Fruit fly (Drosophila melanogaster) whole organism, embryonic: ENCODE data around the gene CG15717.
A peak's percentile ranks its signal among the peaks of the same experiment; 100 is the strongest.

Source experiments
- BEAF-32 ChIP-seq: fragments of 200-800 bp; sonication (Bioruptor generic); optimal IDR thresholded peaks from 3 replicates; lab custom pipeline; 2017; ENCODE audit warnings: missing biosample characterization, missing genetic modification characterization, mild to moderate bottlenecking, moderate library complexity, missing genetic modification reagents
- CG10366 ChIP-seq: fragments of 200-800 bp; sonication (Bioruptor generic); IDR thresholded peaks from 2 replicates; pipeline ENCODE4 v1.3.6; 2022; ENCODE audit warnings: missing biosample characterization, missing genetic modification characterization
- CG10543 ChIP-seq: fragments of 200-800 bp; sonication (Bioruptor generic); optimal IDR thresholded peaks from 3 replicates; lab custom pipeline; 2017; ENCODE audit warnings: missing biosample characterization, mild to moderate bottlenecking, missing genetic modification characterization, moderate library complexity
- CG11456 ChIP-seq: fragments of 200-800 bp; sonication (Bioruptor generic); IDR thresholded peaks from 3 replicates; pipeline ENCODE4 v1.3.6; 2022; ENCODE audit warnings: missing biosample characterization, missing genetic modification characterization
- CG12071 ChIP-seq: fragments of 200-800 bp; sonication (Bioruptor generic); optimal IDR thresholded peaks from 3 replicates; lab custom pipeline; 2018; ENCODE audit warnings: missing biosample characterization, mild to moderate bottlenecking, missing genetic modification characterization
- CG12769 ChIP-seq: fragments of 200-800 bp; sonication (Bioruptor generic); optimal IDR thresholded peaks from 2 replicates; lab custom pipeline; 2019; ENCODE audit warnings: missing biosample characterization, mild to moderate bottlenecking, missing genetic modification characterization, moderate library complexity
- CG14014 ChIP-seq: fragments of 200-800 bp; sonication (Bioruptor generic); IDR thresholded peaks from 2 replicates; pipeline ENCODE4 v1.3.6; 2022; ENCODE audit warnings: missing biosample characterization, missing genetic modification characterization
- CG15269 ChIP-seq: fragments of 200-800 bp; sonication (Bioruptor generic); optimal IDR thresholded peaks from 2 replicates; lab custom pipeline; 2018; ENCODE audit warnings: missing biosample characterization, mild to moderate bottlenecking, missing genetic modification characterization, moderate library complexity
- CG15514 ChIP-seq: fragments of 200-800 bp; sonication (Bioruptor generic); optimal IDR thresholded peaks from 3 replicates; lab custom pipeline; 2017; ENCODE audit warnings: missing biosample characterization, missing genetic modification characterization, mild to moderate bottlenecking, moderate library complexity, missing genetic modification reagents
- CG16813 ChIP-seq: fragments of 200-800 bp; sonication (Bioruptor generic); IDR thresholded peaks from 3 replicates; pipeline ENCODE4 v1.3.6; 2022; ENCODE audit warnings: missing biosample characterization, missing genetic modification characterization; ENCODE audit not compliant: partially characterized antibody
- CG17385 ChIP-seq: fragments of 200-800 bp; sonication (Bioruptor generic); optimal IDR thresholded peaks from 3 replicates; lab custom pipeline; 2018; ENCODE audit warnings: missing biosample characterization, mild to moderate bottlenecking, missing genetic modification characterization
- CG34376 ChIP-seq: fragments of 200-800 bp; sonication (Bioruptor generic); optimal IDR thresholded peaks from 2 replicates; lab custom pipeline; 2018; ENCODE audit warnings: missing biosample characterization, mild to moderate bottlenecking, missing genetic modification characterization
- CG4820 ChIP-seq: fragments of 200-800 bp; sonication (Bioruptor generic); optimal IDR thresholded peaks from 3 replicates; lab custom pipeline; 2016; ENCODE audit warnings: missing biosample characterization, missing genetic modification characterization
- CG7839 ChIP-seq: fragments of 200-800 bp; sonication (Bioruptor generic); optimal IDR thresholded peaks from 3 replicates; lab custom pipeline; 2018; ENCODE audit warnings: missing biosample characterization, mild to moderate bottlenecking, missing genetic modification characterization, moderate library complexity
- CG8924 ChIP-seq: fragments of 200-800 bp; optimal IDR thresholded peaks from 3 replicates; lab custom pipeline; 2019; ENCODE audit warnings: missing biosample characterization, mild to moderate bottlenecking, missing genetic modification characterization, moderate library complexity
- CG9437 ChIP-seq: fragments of 200-800 bp; sonication (Bioruptor generic); optimal IDR thresholded peaks from 2 replicates; lab custom pipeline; 2018; ENCODE audit warnings: missing biosample characterization, mild to moderate bottlenecking, missing genetic modification characterization
- Dip3 ChIP-seq: fragments of 200-800 bp; sonication (Bioruptor generic); optimal IDR thresholded peaks from 3 replicates; lab custom pipeline; 2016; ENCODE audit warnings: missing biosample characterization, missing genetic modification characterization
- Hr51 ChIP-seq, 2 experiments: fragments of 200-800 bp; sonication (Bioruptor generic); optimal IDR thresholded peaks; 2 replicates in 1 of 2; 3 replicates in 1 of 2; lab custom pipeline; 2016 to 2018; ENCODE audit warnings: missing biosample characterization in 2 of 2, missing genetic modification characterization in 2 of 2, mild to moderate bottlenecking in 1 of 2, moderate library complexity in 1 of 2
- Hr78 ChIP-seq, 2 experiments: fragments of 200-800 bp in 1 of 2; fragments of >200 bp in 1 of 2; sonication (Bioruptor generic) in 1 of 2; optimal IDR thresholded peaks; 2 replicates each; lab custom pipeline; 2017 to 2019; ENCODE audit warnings: missing biosample characterization in 2 of 2, missing genetic modification characterization in 2 of 2, mild to moderate bottlenecking in 1 of 2, moderate library complexity in 1 of 2
- Max ChIP-seq: fragments of 200-800 bp; sonication (Bioruptor generic); optimal IDR thresholded peaks from 2 replicates; lab custom pipeline; 2016; ENCODE audit warnings: missing biosample characterization, mild to moderate bottlenecking, missing genetic modification characterization
- NFAT ChIP-seq: fragments of 200-800 bp; sonication (Bioruptor generic); IDR thresholded peaks from 2 replicates; pipeline ENCODE4 v1.3.6; 2022; ENCODE audit warnings: missing biosample characterization, missing genetic modification characterization
- NfI ChIP-seq: fragments of 200-800 bp; sonication (Bioruptor generic); optimal IDR thresholded peaks from 3 replicates; lab custom pipeline; 2018; ENCODE audit warnings: missing biosample characterization, mild to moderate bottlenecking, missing genetic modification characterization, moderate library complexity
- Rx ChIP-seq: fragments of 200-800 bp; sonication (Bioruptor generic); IDR thresholded peaks from 2 replicates; pipeline ENCODE4 v1.3.6; 2022; ENCODE audit warnings: missing biosample characterization, missing genetic modification characterization
- Six4 ChIP-seq: fragments of 200-800 bp; sonication (Bioruptor generic); optimal IDR thresholded peaks from 2 replicates; lab custom pipeline; 2016; ENCODE audit warnings: missing biosample characterization, missing genetic modification characterization
- amos ChIP-seq: fragments of 200-800 bp; sonication (Bioruptor generic); IDR thresholded peaks from 2 replicates; pipeline ENCODE4 v1.3.6; 2022; ENCODE audit warnings: missing biosample characterization, missing genetic modification characterization; ENCODE audit not compliant: partially characterized antibody
- ato ChIP-seq: fragments of 200-800 bp; sonication (Bioruptor generic); IDR thresholded peaks from 2 replicates; pipeline ENCODE4 v1.3.6; 2022; ENCODE audit warnings: missing biosample characterization, missing genetic modification characterization; ENCODE audit not compliant: partially characterized antibody
- bab2 ChIP-seq: fragments of 200-800 bp; sonication (Bioruptor generic); optimal IDR thresholded peaks from 2 replicates; lab custom pipeline; 2016; ENCODE audit warnings: missing biosample characterization, missing genetic modification characterization
- bcd ChIP-seq: fragments of 200-800 bp; sonication (Bioruptor generic); optimal IDR thresholded peaks from 2 replicates; lab custom pipeline; 2017; ENCODE audit warnings: missing biosample characterization, mild to moderate bottlenecking, missing genetic modification characterization
- dpn ChIP-seq, 2 experiments: fragments of 200-800 bp; sonication (Bioruptor generic); optimal IDR thresholded peaks; 3 replicates each; lab custom pipeline; 2016; ENCODE audit warnings: missing biosample characterization in 2 of 2, missing genetic modification characterization in 2 of 2
- ems ChIP-seq: fragments of 200-800 bp; sonication (Bioruptor generic); optimal IDR thresholded peaks from 3 replicates; lab custom pipeline; 2016; ENCODE audit warnings: missing biosample characterization, missing genetic modification characterization
- fd3F ChIP-seq: fragments of 200-800 bp; sonication (Bioruptor generic); optimal IDR thresholded peaks from 2 replicates; lab custom pipeline; 2018; ENCODE audit warnings: missing biosample characterization, mild to moderate bottlenecking, missing genetic modification characterization, moderate library complexity
- fu2 ChIP-seq: fragments of 200-800 bp; sonication (Bioruptor generic); optimal IDR thresholded peaks from 2 replicates; lab custom pipeline; 2016; ENCODE audit warnings: missing biosample characterization, missing genetic modification characterization
- gfzf ChIP-seq: fragments of 200-800 bp; sonication (Bioruptor generic); optimal IDR thresholded peaks from 2 replicates; lab custom pipeline; 2016; ENCODE audit warnings: missing biosample characterization, mild to moderate bottlenecking, missing genetic modification characterization, moderate library complexity
- gt ChIP-seq: fragments of 200-800 bp; sonication (Bioruptor generic); IDR thresholded peaks from 2 replicates; pipeline ENCODE4 v1.3.6; 2022; ENCODE audit warnings: missing biosample characterization, missing genetic modification characterization
- hbn ChIP-seq: fragments of 200-800 bp; sonication (Bioruptor generic); IDR thresholded peaks from 2 replicates; pipeline ENCODE4 v1.3.6; 2022; ENCODE audit warnings: missing biosample characterization, missing genetic modification characterization; ENCODE audit not compliant: partially characterized antibody
- ind ChIP-seq: fragments of 200-800 bp; sonication (Bioruptor generic); optimal IDR thresholded peaks from 3 replicates; lab custom pipeline; 2016; ENCODE audit warnings: missing biosample characterization, missing genetic modification characterization
- lab ChIP-seq: fragments of 200-800 bp; sonication (Bioruptor generic); optimal IDR thresholded peaks from 3 replicates; lab custom pipeline; 2017; ENCODE audit warnings: missing biosample characterization, missing genetic modification characterization, mild to moderate bottlenecking, moderate library complexity, missing genetic modification reagents
- mirr ChIP-seq: fragments of 200-800 bp; sonication (Bioruptor generic); optimal IDR thresholded peaks from 3 replicates; lab custom pipeline; 2018; ENCODE audit warnings: missing biosample characterization, mild to moderate bottlenecking, missing genetic modification characterization
- nom ChIP-seq: fragments of 200-800 bp; sonication (Bioruptor generic); optimal IDR thresholded peaks from 2 replicates; lab custom pipeline; 2017; ENCODE audit warnings: missing biosample characterization, missing genetic modification characterization, mild to moderate bottlenecking, moderate library complexity, missing genetic modification reagents
- psq ChIP-seq: fragments of 200-800 bp; sonication (Bioruptor generic); optimal IDR thresholded peaks from 2 replicates; lab custom pipeline; 2017; ENCODE audit warnings: missing biosample characterization, missing genetic modification characterization
- seq ChIP-seq: fragments of 200-800 bp; sonication (Bioruptor generic); IDR thresholded peaks from 2 replicates; pipeline ENCODE4 v1.3.6; 2022; ENCODE audit warnings: missing biosample characterization, missing genetic modification characterization
- sisA ChIP-seq: fragments of 200-800 bp; sonication (Bioruptor generic); IDR thresholded peaks from 2 replicates; pipeline ENCODE4 v1.3.6; 2022; ENCODE audit warnings: missing biosample characterization, missing genetic modification characterization
- slbo ChIP-seq: fragments of 200-800 bp; sonication (Bioruptor generic); IDR thresholded peaks from 2 replicates; pipeline ENCODE4 v1.3.6; 2022; ENCODE audit warnings: missing biosample characterization, missing genetic modification characterization
- stwl ChIP-seq: fragments of 200-800 bp; sonication (Bioruptor generic); optimal IDR thresholded peaks from 3 replicates; lab custom pipeline; 2018; ENCODE audit warnings: missing biosample characterization, mild to moderate bottlenecking, missing genetic modification characterization, moderate library complexity
- tgo ChIP-seq: fragments of 200-800 bp; sonication (Bioruptor generic); IDR thresholded peaks from 3 replicates; pipeline ENCODE4 v1.3.6; 2022; ENCODE audit warnings: missing biosample characterization, missing genetic modification characterization
- vvl ChIP-seq: fragments of 200-800 bp; sonication (Bioruptor generic); IDR thresholded peaks from 2 replicates; pipeline ENCODE4 v1.3.6; 2022; ENCODE audit warnings: missing biosample characterization, missing genetic modification characterization
- zen2 ChIP-seq: fragments of 200-800 bp; sonication (Bioruptor generic); IDR thresholded peaks from 3 replicates; pipeline ENCODE4 v1.3.6; 2022; ENCODE audit warnings: missing biosample characterization, missing genetic modification characterization; ENCODE audit not compliant: partially characterized antibody

Gene CG15717

DNA sequence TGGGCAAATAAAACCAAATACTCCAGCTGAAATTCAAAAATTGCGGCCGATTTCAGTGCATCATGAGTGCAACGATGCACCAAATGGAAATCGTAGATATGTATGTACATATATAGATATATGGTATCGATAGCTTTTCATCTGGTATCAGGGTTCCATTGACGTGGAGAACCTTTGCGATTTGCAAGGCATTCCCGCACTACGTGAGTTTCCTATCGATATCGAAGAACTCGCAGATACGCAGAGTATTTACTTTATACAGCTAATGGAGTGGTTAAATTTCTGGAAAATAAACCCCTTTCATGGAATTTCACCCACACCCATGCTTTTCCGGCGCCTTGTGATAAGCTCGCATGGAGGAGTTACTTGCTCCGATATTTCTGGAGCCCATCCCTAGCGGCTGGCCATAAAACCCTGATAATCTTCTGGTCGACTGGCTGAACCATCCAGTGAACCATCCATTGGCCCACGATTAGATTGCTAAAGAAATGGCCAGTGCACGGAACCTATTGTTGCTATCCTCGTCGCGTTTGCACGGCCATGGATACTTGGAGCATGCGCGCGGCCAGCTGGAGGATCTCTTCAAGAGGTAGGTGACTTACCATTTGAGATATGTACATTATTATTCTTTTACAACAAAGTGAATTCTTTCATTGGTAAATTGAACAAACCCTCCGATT, 34.5 kb upstream of the CG15717 start, which contains the start of gene CG2200 (continued):
- TF ChIP-seq lab (GFP tag; lab: Kevin White, UChicago) (peak; percentile 68), CG15269 (tag; lab: Kevin White, UChicago) (peak; percentile 22), CG4820 (GFP tag; lab: Kevin White, UChicago) (peak; percentile 1), tgo (GFP tag; lab: Robert Waterston, UW) (peak; percentile 32; the same call in 1 of the 3 replicates), CG16813 (GFP tag; lab: Robert Waterston, UW) (peak; percentile 83), amos (GFP tag; lab: Robert Waterston, UW) (peak; percentile 76), bcd (GFP tag; lab: Kevin White, UChicago) (peak; percentile 29), seq (no peak), NFAT (GFP tag; lab: Robert Waterston, UW) (peak; percentile 33; the same call in 1 of the 2 replicates), slbo (GFP tag; lab: Robert Waterston, UW) (peak; percentile 66), Max (GFP tag; lab: Kevin White, UChicago) (peak; percentile 2), Hr51 (GFP tag; optimal IDR thresholded peaks at IDR 0.05; lab: Kevin White, UChicago) (peak in 1 of 2 experiments; percentile 7), CG12071 (GFP tag; lab: Kevin White, UChicago) (peak; percentile 28), CG14014 (peak; percentile 14; the same call in 1 of the 2 replicates), CG34376 (GFP tag; lab: Kevin White, UChicago) (peak; percentile 40), ind (peak; percentile 25), BEAF-32 (peak; percentile 80), CG12769 (tag; lab: Kevin White, UChicago) (peak; percentile 71), CG17385 (GFP tag; lab: Kevin White, UChicago) (peak; percentile 19), CG8924 (tag; lab: Kevin White, UChicago) (peak; percentile 8), fu2 (GFP tag; lab: Kevin White, UChicago) (peak; percentile 35), gfzf (GFP tag; lab: Kevin White, UChicago) (peak; percentile 12), mirr (GFP tag; lab: Kevin White, UChicago) (peak; percentile 2), psq (GFP tag; lab: Kevin White, UChicago) (no peak), zen2 (GFP tag; lab: Robert Waterston, UW) (peak; percentile 77; the same call in 2 of the 3 replicates), CG10543 (no peak), Hr78 (GFP tag; optimal IDR thresholded peaks at IDR 0.05; lab: Kevin White, UChicago) (no peak), bab2 (GFP tag; lab: Kevin White, UChicago) (peak; percentile 29), ems (GFP tag; lab: Kevin White, UChicago) (peak; percentile 18), hbn (peak; percentile 77), nom (GFP tag; lab: Kevin White, UChicago) (peak; percentile 27), stwl (tag; lab: Kevin White, UChicago) (peak; percentile 87), CG7839 (tag; lab: Kevin White, UChicago) (peak; percentile 21), Rx (peak; percentile 37; the same call in 1 of the 2 replicates), CG9437 (GFP tag; lab: Kevin White, UChicago) (peak; percentile 50), Dip3 (peak; percentile 15), NfI (GFP tag; lab: Kevin White, UChicago) (peak; percentile 12), vvl (GFP tag; lab: Robert Waterston, UW) (peak; percentile 63), fd3F (no peak), sisA (GFP tag; lab: Robert Waterston, UW) (peak; percentile 36; the same call in 1 of the 2 replicates), CG10366 (GFP tag; lab: Robert Waterston, UW) (peak; percentile 32; the same call in 1 of the 2 replicates), dpn (GFP tag; optimal IDR thresholded peaks at IDR 0.05; lab: Kevin White, UChicago) (peak; percentile 10 to 53), CG11456 (GFP tag; lab: Robert Waterston, UW) (0 out of 3 replicates have a peak, but pooled peaks have one; percentile 30), ato (GFP tag; lab: Robert Waterston, UW) (peak; percentile 84), gt (no peak), Six4 (GFP tag; lab: Kevin White, UChicago) (peak; percentile 31), CG15514 (GFP tag; lab: Kevin White, UChicago) (peak; percentile 82)
